Worm (Caenorhabditis elegans) whole organism, young adult: ENCODE data around the gene sec-24.1.

Source experiments
- B0261.1 ChIP-seq: sonication (generic microtip); optimal IDR thresholded peaks from 2 replicates; lab custom pipeline; 2016; ENCODE audit warnings: mild to moderate bottlenecking, missing genetic modification characterization, moderate library complexity, missing compliant biosample characterization
- B0336.3 ChIP-seq: fragments of 200-800 bp; sonication (Bioruptor generic); IDR thresholded peaks from 2 replicates; pipeline ENCODE4 v1.3.6; 2022; ENCODE audit warnings: missing genetic modification characterization, missing compliant biosample characterization
- F33H1.4 ChIP-seq: fragments of 200-800 bp; sonication (Bioruptor generic); IDR thresholded peaks from 2 replicates; pipeline ENCODE4 v1.3.6; 2022; ENCODE audit warnings: missing genetic modification reagents, missing genetic modification characterization, missing compliant biosample characterization
- F49E8.2 ChIP-seq: sonication (generic microtip); optimal IDR thresholded peaks from 3 replicates; lab custom pipeline; 2017; ENCODE audit warnings: missing genetic modification characterization, mild to moderate bottlenecking, missing compliant biosample characterization, antibody characterized with exemption, moderate library complexity; ENCODE audit not compliant: insufficient read depth
- F52B5.7 ChIP-seq: sonication (generic microtip); optimal IDR thresholded peaks from 2 replicates; lab custom pipeline; 2016; ENCODE audit warnings: mild to moderate bottlenecking, missing genetic modification characterization, missing compliant biosample characterization
- Y53G8AR.9 ChIP-seq: fragments of 200-800 bp; sonication (Bioruptor generic); conservative IDR thresholded peaks from 2 replicates; pipeline ENCODE4 v1.3.6; 2022; ENCODE audit warnings: missing genetic modification reagents, missing genetic modification characterization, missing compliant biosample characterization
- Y67H2A.10 ChIP-seq: fragments of 200-800 bp; sonication (Bioruptor generic); conservative IDR thresholded peaks from 2 replicates; pipeline ENCODE4 v1.3.6; 2022; ENCODE audit warnings: missing genetic modification reagents, missing genetic modification characterization, missing compliant biosample characterization
- Y79H2A.3 ChIP-seq: fragments of 200-800 bp; sonication (Bioruptor generic); conservative IDR thresholded peaks from 2 replicates; pipeline ENCODE4 v1.3.6; 2022; ENCODE audit warnings: missing genetic modification reagents, missing genetic modification characterization, missing compliant biosample characterization
- Y95B8A.8 ChIP-seq: fragments of 200-800 bp; sonication (Bioruptor generic); IDR thresholded peaks from 2 replicates; pipeline ENCODE4 v1.3.6; 2022; ENCODE audit warnings: missing genetic modification reagents, missing genetic modification characterization, missing compliant biosample characterization
- attf-6 ChIP-seq: fragments of 200-800 bp; sonication (Bioruptor generic); IDR thresholded peaks from 2 replicates; pipeline ENCODE4 v1.3.6; 2022; ENCODE audit warnings: missing genetic modification reagents, missing genetic modification characterization, missing compliant biosample characterization
- bed-1 ChIP-seq: fragments of 200-800 bp; sonication (Bioruptor generic); IDR thresholded peaks from 2 replicates; pipeline ENCODE4 v1.3.6; 2022; ENCODE audit warnings: missing genetic modification reagents, missing genetic modification characterization, missing compliant biosample characterization
- ceh-40 ChIP-seq: fragments of 200-800 bp; sonication (Bioruptor generic); IDR thresholded peaks from 2 replicates; pipeline ENCODE4 v1.3.6; 2022; ENCODE audit warnings: missing genetic modification characterization, missing compliant biosample characterization
- ceh-79 ChIP-seq: sonication (generic microtip); optimal IDR thresholded peaks from 2 replicates; lab custom pipeline; 2017; ENCODE audit warnings: mild to moderate bottlenecking, missing genetic modification characterization, missing compliant biosample characterization
- efl-1 ChIP-seq: fragments of 150-350 bp; optimal IDR thresholded peaks from 2 replicates; lab custom pipeline; 2014; ENCODE audit warnings: missing biosample characterization, missing genetic modification reagents, missing genetic modification characterization
- ekl-4 ChIP-seq: fragments of 200-800 bp; sonication (Bioruptor generic); IDR thresholded peaks from 2 replicates; pipeline ENCODE4 v1.3.6; 2022; ENCODE audit warnings: missing genetic modification reagents, missing genetic modification characterization, missing compliant biosample characterization
- fkh-3 ChIP-seq: sonication (generic microtip); optimal IDR thresholded peaks from 2 replicates; lab custom pipeline; 2016; ENCODE audit warnings: mild to moderate bottlenecking, missing genetic modification characterization, missing compliant biosample characterization
- gei-17 ChIP-seq: fragments of 200-800 bp; sonication (Bioruptor generic); optimal IDR thresholded peaks from 2 replicates; lab custom pipeline; 2018; ENCODE audit warnings: mild to moderate bottlenecking, missing genetic modification characterization, missing compliant biosample characterization
- him-1 ChIP-seq: sonication (generic microtip); optimal IDR thresholded peaks from 2 replicates; lab custom pipeline; 2016; ENCODE audit warnings: missing genotype, missing genetic modification reagents, missing genetic modification characterization, missing compliant biosample characterization
- hlh-12 ChIP-seq: sonication (generic microtip); optimal IDR thresholded peaks from 2 replicates; lab custom pipeline; 2016; ENCODE audit warnings: missing genetic modification characterization, missing compliant biosample characterization
- hmg-1.2 ChIP-seq: fragments of 200-800 bp; sonication (Bioruptor generic); IDR thresholded peaks from 2 replicates; pipeline ENCODE4 v1.3.6; 2022; ENCODE audit warnings: missing genetic modification reagents, missing genetic modification characterization, missing compliant biosample characterization
- hrde-1 ChIP-seq: sonication (generic microtip); optimal IDR thresholded peaks from 2 replicates; lab custom pipeline; 2016; ENCODE audit warnings: missing genetic modification characterization, mild to moderate bottlenecking, missing compliant biosample characterization, moderate library complexity, missing genotype, missing genetic modification reagents, borderline replicate concordance
- lin-40 ChIP-seq: sonication (generic microtip); optimal IDR thresholded peaks from 2 replicates; lab custom pipeline; 2016; ENCODE audit warnings: missing genetic modification characterization, mild to moderate bottlenecking, missing compliant biosample characterization, missing genotype, missing genetic modification reagents
- lir-1 ChIP-seq: fragments of 200-800 bp; sonication (Bioruptor generic); conservative IDR thresholded peaks from 2 replicates; pipeline ENCODE4 v1.3.6; 2022; ENCODE audit warnings: missing genetic modification reagents, missing genetic modification characterization, missing compliant biosample characterization
- lsl-1 ChIP-seq: fragments of 200-800 bp; sonication (Bioruptor generic); optimal IDR thresholded peaks from 2 replicates; lab custom pipeline; 2018; ENCODE audit warnings: mild to moderate bottlenecking, missing genetic modification characterization, moderate library complexity, missing compliant biosample characterization
- madf-3 ChIP-seq: fragments of 200-800 bp; sonication (Bioruptor generic); IDR thresholded peaks from 2 replicates; pipeline ENCODE4 v1.3.6; 2022; ENCODE audit warnings: missing genetic modification reagents, missing genetic modification characterization, missing compliant biosample characterization
- madf-6 ChIP-seq: fragments of 200-800 bp; sonication (Bioruptor generic); IDR thresholded peaks from 2 replicates; pipeline ENCODE4 v1.3.6; 2022; ENCODE audit warnings: missing genetic modification reagents, missing genetic modification characterization, missing compliant biosample characterization
- mcd-1 ChIP-seq: fragments of 200-800 bp; sonication (Bioruptor generic); IDR thresholded peaks from 2 replicates; pipeline ENCODE4 v1.3.6; 2022; ENCODE audit warnings: missing genetic modification reagents, missing genetic modification characterization, missing compliant biosample characterization
- mel-28 ChIP-seq: sonication (generic microtip); optimal IDR thresholded peaks from 2 replicates; lab custom pipeline; 2016; ENCODE audit warnings: borderline replicate concordance, mild to moderate bottlenecking, missing genetic modification characterization, missing compliant biosample characterization
- mes-4 ChIP-seq: sonication (generic microtip); optimal IDR thresholded peaks from 2 replicates; lab custom pipeline; 2016; ENCODE audit warnings: missing genotype, missing genetic modification characterization, missing compliant biosample characterization
- nfya-1 ChIP-seq: sonication (generic microtip); optimal IDR thresholded peaks from 2 replicates; lab custom pipeline; 2017; ENCODE audit warnings: antibody characterized with exemption, missing compliant biosample characterization, missing genetic modification characterization, borderline replicate concordance; ENCODE audit not compliant: insufficient read depth
- nhr-179 ChIP-seq: sonication (generic microtip); optimal IDR thresholded peaks from 2 replicates; lab custom pipeline; 2016; ENCODE audit warnings: mild to moderate bottlenecking, missing genetic modification characterization, missing compliant biosample characterization
- nhr-80 ChIP-seq: sonication (generic microtip); optimal IDR thresholded peaks from 2 replicates; lab custom pipeline; 2016; ENCODE audit warnings: missing genetic modification characterization, missing compliant biosample characterization
- pbrm-1 ChIP-seq: fragments of 200-800 bp; sonication (Bioruptor generic); IDR thresholded peaks from 2 replicates; pipeline ENCODE4 v1.3.6; 2022; ENCODE audit warnings: missing genetic modification reagents, missing genetic modification characterization, missing compliant biosample characterization
- snpc-1.1 ChIP-seq: sonication (generic microtip); optimal IDR thresholded peaks from 2 replicates; lab custom pipeline; 2017; ENCODE audit warnings: missing genetic modification characterization, mild to moderate bottlenecking, missing compliant biosample characterization, antibody characterized with exemption, moderate library complexity, missing genotype, missing genetic modification reagents; ENCODE audit not compliant: insufficient read depth
- snpc-1.3 ChIP-seq: sonication (generic microtip); optimal IDR thresholded peaks from 2 replicates; lab custom pipeline; 2017; ENCODE audit warnings: missing genetic modification characterization, mild to moderate bottlenecking, missing compliant biosample characterization, antibody characterized with exemption, moderate library complexity, missing genotype, missing genetic modification reagents; ENCODE audit not compliant: insufficient read depth
- snpc-3.4 ChIP-seq: sonication (generic microtip); optimal IDR thresholded peaks from 2 replicates; lab custom pipeline; 2017; ENCODE audit warnings: missing genetic modification characterization, mild to moderate bottlenecking, missing compliant biosample characterization, antibody characterized with exemption, moderate library complexity, missing genotype, missing genetic modification reagents
- snpc-4 ChIP-seq, 5 experiments: fragments of 150-350 bp in 1 of 5; sonication (generic microtip) in 4 of 5; optimal IDR thresholded peaks; 2 replicates each; lab custom pipeline; 2014 to 2018; ENCODE audit warnings: missing genetic modification characterization in 5 of 5, missing biosample characterization in 3 of 5, antibody characterized with exemption in 2 of 5, mild to moderate bottlenecking in 2 of 5, missing compliant biosample characterization in 2 of 5, missing genotype in 2 of 5, moderate library complexity in 2 of 5, missing genetic modification reagents in 1 of 5
- tbx-9 ChIP-seq: sonication (generic microtip); optimal IDR thresholded peaks from 2 replicates; lab custom pipeline; 2016; ENCODE audit warnings: borderline replicate concordance, missing genetic modification characterization, inconsistent platforms, missing compliant biosample characterization
- unc-62 ChIP-seq: fragments of 150-350 bp; optimal IDR thresholded peaks from 2 replicates; lab custom pipeline; 2014; ENCODE audit warnings: missing biosample characterization, missing genetic modification reagents, missing genetic modification characterization
- xnd-1 ChIP-seq: sonication (generic microtip); optimal IDR thresholded peaks from 2 replicates; lab custom pipeline; 2016; ENCODE audit warnings: missing genotype, missing genetic modification reagents, missing genetic modification characterization, missing compliant biosample characterization
- ztf-26 ChIP-seq: sonication (generic microtip); optimal IDR thresholded peaks from 2 replicates; lab custom pipeline; 2017; ENCODE audit warnings: missing genetic modification characterization, missing compliant biosample characterization

The sec-24.1 gene

ce11 chrIV:11603265-11603840, 37.4 kb upstream of the sec-24.1 start:
- TF ChIP-seq madf-6 (GFP tag; lab: Robert Waterston, UW): peak; percentile 44; the same call in 1 of the 2 replicates
- 0 out of 2 replicates have a peak, but pooled peaks have one; percentile 66 for TF ChIP-seq madf-3 (GFP tag; lab: Robert Waterston, UW)
- peak; percentile 37 for TF ChIP-seq F33H1.4 (GFP tag; lab: Robert Waterston, UW)
- no peak for TF ChIP-seq lsl-1 (GFP tag; lab: Kevin White, UChicago)
- TF ChIP-seq hlh-12: no peak
- no peak for TF ChIP-seq tbx-9 (tag; lab: Kevin White, UChicago)
- TF ChIP-seq hrde-1 (tag; lab: Kevin White, UChicago): peak; percentile 68
- peak; percentile 58; the same call in 1 of the 2 replicates for TF ChIP-seq B0336.3 (GFP tag; lab: Robert Waterston, UW)
- no peak for TF ChIP-seq ceh-40 (GFP tag; lab: Robert Waterston, UW)
- no peak for TF ChIP-seq snpc-4 (GFP tag; optimal IDR thresholded peaks at IDR 0.05; lab: Kevin White, UChicago)
- TF ChIP-seq snpc-4 (tag; optimal IDR thresholded peaks at IDR 0.05; lab: Kevin White, UChicago): peak in 1 of 4 experiments; percentile 49
- TF ChIP-seq pbrm-1: 0 out of 2 replicates have a peak, but pooled peaks have one; percentile 43
- no peak for TF ChIP-seq efl-1
- peak; percentile 32 for TF ChIP-seq snpc-1.1 (tag; lab: Kevin White, UChicago)
- peak; percentile 30 for TF ChIP-seq him-1 (tag; lab: Kevin White, UChicago)
- TF ChIP-seq ekl-4 (GFP tag; lab: Robert Waterston, UW): peak; percentile 56; the same call in 1 of the 2 replicates
- TF ChIP-seq B0261.1: no peak
- TF ChIP-seq attf-6: peak; percentile 63; the same call in 1 of the 2 replicates
- peak; percentile 48; the same call in 1 of the 2 replicates for TF ChIP-seq Y53G8AR.9 (GFP tag; lab: Robert Waterston, UW)
- peak; percentile 39 for TF ChIP-seq F49E8.2 (tag; lab: Kevin White, UChicago)

- no peak for TF ChIP-seq Y79H2A.3
- 0 out of 2 replicates have a peak, but pooled peaks have one; percentile 48 for TF ChIP-seq bed-1 (GFP tag; lab: Robert Waterston, UW)
- TF ChIP-seq nfya-1 (tag; lab: Kevin White, UChicago): no peak
Observed at ce11 chrIV:11602498-11603068, 36.6 kb upstream of the sec-24.1 start, which contains the start of gene rps-11. Gene rps-11 (plus strand): TSS chrIV:11602641.

DNA sequence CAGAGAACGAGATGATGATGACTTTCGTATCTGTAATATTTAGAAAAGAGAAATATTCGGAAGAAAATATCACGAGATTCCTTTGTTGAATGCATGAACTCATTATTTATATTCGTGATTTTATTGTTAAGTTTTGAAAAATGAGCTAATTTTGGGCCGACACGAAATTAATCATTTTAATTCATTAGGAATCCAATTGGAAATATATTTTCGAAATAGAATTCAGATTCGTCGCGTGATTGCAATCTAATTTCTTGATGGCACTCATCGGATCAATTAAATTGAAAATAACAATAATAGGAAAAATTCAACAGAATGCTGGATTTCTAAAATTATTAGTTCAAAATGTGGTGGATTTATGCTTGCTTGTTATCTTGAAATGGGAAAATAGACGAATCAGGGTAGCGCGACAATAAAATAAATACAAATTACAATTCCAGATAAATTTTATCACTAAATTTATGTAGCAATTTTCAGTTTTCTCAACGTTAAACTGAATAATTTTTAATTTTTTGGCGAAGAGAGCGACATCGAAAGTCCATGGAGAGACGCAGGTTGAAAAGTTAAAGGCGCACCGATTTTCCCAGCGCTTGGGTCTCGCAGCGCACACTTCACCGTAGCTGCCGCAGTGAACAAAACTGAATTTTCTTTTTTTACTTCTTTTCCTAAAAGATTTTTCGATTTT, 35.9 kb upstream of the sec-24.1 start:
- no peak for TF ChIP-seq ztf-26
- TF ChIP-seq lir-1 (GFP tag; lab: Robert Waterston, UW): no peak; the same call in 1 of the 2 replicates
- no peak for TF ChIP-seq unc-62 (GFP tag; lab: Kevin White, UChicago)
- no peak for TF ChIP-seq gei-17
- TF ChIP-seq hmg-1.2 (GFP tag; lab: Robert Waterston, UW): peak; percentile 76
- TF ChIP-seq nhr-80 (tag; lab: Kevin White, UChicago): no peak
- TF ChIP-seq snpc-1.3: peak; percentile 79
- peak; percentile 72 for TF ChIP-seq madf-6 (GFP tag; lab: Robert Waterston, UW)
- TF ChIP-seq him-1 (tag; lab: Kevin White, UChicago): no peak
- TF ChIP-seq nhr-179 (tag; lab: Kevin White, UChicago): no peak
- no peak for TF ChIP-seq Y67H2A.10 (GFP tag; lab: Robert Waterston, UW)
- peak; percentile 71 for TF ChIP-seq mcd-1 (GFP tag; lab: Robert Waterston, UW)
- no peak for TF ChIP-seq mes-4
- TF ChIP-seq fkh-3 (tag; lab: Kevin White, UChicago): no peak
- TF ChIP-seq Y95B8A.8 (GFP tag; lab: Robert Waterston, UW): no peak
- TF ChIP-seq xnd-1 (tag; lab: Kevin White, UChicago): peak; percentile 24
- no peak for TF ChIP-seq mel-28 (tag; lab: Kevin White, UChicago)
- TF ChIP-seq F33H1.4 (GFP tag; lab: Robert Waterston, UW): peak; percentile 94
- TF ChIP-seq snpc-3.4 (tag; lab: Kevin White, UChicago): peak; percentile 80
- no peak for TF ChIP-seq ceh-79 (tag; lab: Kevin White, UChicago)
- TF ChIP-seq lin-40 (tag; lab: Kevin White, UChicago): peak; percentile 49
- no peak for TF ChIP-seq F52B5.7 (tag; lab: Kevin White, UChicago)
